Fruit fly (Drosophila melanogaster): ENCODE results near the gene CG5376.

dm6 chr3R:22492767-22493166 is 4.0 kb upstream of the CG5376 start, which contains the start of gene tHMG2:
- TF ChIP-seq gl (tag; optimal IDR thresholded peaks at IDR 0.05) = no peak
- no peak for TF ChIP-seq Pif1B (GFP tag; optimal IDR thresholded peaks at IDR 0.05)
- TF ChIP-seq CG10348 (GFP tag; IDR thresholded peaks at IDR 0.05) = no peak
- no peak for TF ChIP-seq CG32121 (GFP tag; IDR thresholded peaks at IDR 0.05)
- TF ChIP-seq CG17806 (tag; optimal IDR thresholded peaks at IDR 0.05) = no peak
- TF ChIP-seq CG8301 (tag; optimal IDR thresholded peaks at IDR 0.05) = no peak

All from whole organism, pupa.